Worm (Caenorhabditis elegans) whole organism, young adult: ENCODE results near the gene clec-239.

Source experiments
- F33H1.4 ChIP-seq: fragments of 200-800 bp; sonication (Bioruptor generic); IDR thresholded peaks from 2 replicates; pipeline ENCODE4 v1.3.6; 2022; ENCODE audit warnings: missing genetic modification reagents, missing genetic modification characterization, missing compliant biosample characterization
- F52B5.7 ChIP-seq: sonication (generic microtip); optimal IDR thresholded peaks from 2 replicates; lab custom pipeline; 2016; ENCODE audit warnings: mild to moderate bottlenecking, missing genetic modification characterization, missing compliant biosample characterization
- T07F8.4 ChIP-seq: sonication (generic microtip); optimal IDR thresholded peaks from 2 replicates; lab custom pipeline; 2016; ENCODE audit warnings: mild to moderate bottlenecking, missing genetic modification characterization, moderate library complexity, missing compliant biosample characterization
- Y79H2A.3 ChIP-seq: fragments of 200-800 bp; sonication (Bioruptor generic); conservative IDR thresholded peaks from 2 replicates; pipeline ENCODE4 v1.3.6; 2022; ENCODE audit warnings: missing genetic modification reagents, missing genetic modification characterization, missing compliant biosample characterization
- attf-3 ChIP-seq: fragments of 200-800 bp; sonication (Bioruptor generic); conservative IDR thresholded peaks from 2 replicates; pipeline ENCODE4 v1.3.6; 2022; ENCODE audit warnings: missing genetic modification reagents, missing genetic modification characterization, missing compliant biosample characterization
- him-1 ChIP-seq: sonication (generic microtip); optimal IDR thresholded peaks from 2 replicates; lab custom pipeline; 2016; ENCODE audit warnings: missing genotype, missing genetic modification reagents, missing genetic modification characterization, missing compliant biosample characterization
- lin-40 ChIP-seq: sonication (generic microtip); optimal IDR thresholded peaks from 2 replicates; lab custom pipeline; 2016; ENCODE audit warnings: missing genetic modification characterization, mild to moderate bottlenecking, missing compliant biosample characterization, missing genotype, missing genetic modification reagents
- lir-1 ChIP-seq: fragments of 200-800 bp; sonication (Bioruptor generic); conservative IDR thresholded peaks from 2 replicates; pipeline ENCODE4 v1.3.6; 2022; ENCODE audit warnings: missing genetic modification reagents, missing genetic modification characterization, missing compliant biosample characterization
- lsl-1 ChIP-seq: fragments of 200-800 bp; sonication (Bioruptor generic); optimal IDR thresholded peaks from 2 replicates; lab custom pipeline; 2018; ENCODE audit warnings: mild to moderate bottlenecking, missing genetic modification characterization, moderate library complexity, missing compliant biosample characterization
- nfyb-1 ChIP-seq: fragments of 200-800 bp; sonication (Bioruptor generic); IDR thresholded peaks from 2 replicates; pipeline ENCODE4 v1.3.6; 2022; ENCODE audit warnings: missing genetic modification reagents, missing genetic modification characterization, missing compliant biosample characterization
- snpc-1.3 ChIP-seq: sonication (generic microtip); optimal IDR thresholded peaks from 2 replicates; lab custom pipeline; 2017; ENCODE audit warnings: missing genetic modification characterization, mild to moderate bottlenecking, missing compliant biosample characterization, antibody characterized with exemption, moderate library complexity, missing genotype, missing genetic modification reagents; ENCODE audit not compliant: insufficient read depth
- snpc-4 ChIP-seq, 5 experiments: fragments of 150-350 bp in 1 of 5; sonication (generic microtip) in 4 of 5; optimal IDR thresholded peaks; 2 replicates each; lab custom pipeline; 2014 to 2018; ENCODE audit warnings: missing genetic modification characterization in 5 of 5, missing biosample characterization in 3 of 5, antibody characterized with exemption in 2 of 5, mild to moderate bottlenecking in 2 of 5, missing compliant biosample characterization in 2 of 5, missing genotype in 2 of 5, moderate library complexity in 2 of 5, missing genetic modification reagents in 1 of 5
- xnd-1 ChIP-seq: sonication (generic microtip); optimal IDR thresholded peaks from 2 replicates; lab custom pipeline; 2016; ENCODE audit warnings: missing genotype, missing genetic modification reagents, missing genetic modification characterization, missing compliant biosample characterization
- ztf-18 ChIP-seq: sonication (generic microtip); optimal IDR thresholded peaks from 2 replicates; lab custom pipeline; 2016; ENCODE audit warnings: missing genotype, mild to moderate bottlenecking, missing genetic modification characterization, missing compliant biosample characterization

ce11 chrV:16911294-16911693 lies 45.0 kb upstream of the clec-239 start:
- no peak for TF ChIP-seq T07F8.4 (tag; lab: Kevin White, UChicago)
- TF ChIP-seq snpc-4 (GFP tag; optimal IDR thresholded peaks at IDR 0.05; lab: Kevin White, UChicago), result no peak
- TF ChIP-seq snpc-4 (tag; optimal IDR thresholded peaks at IDR 0.05; lab: Kevin White, UChicago), result no peak
- no peak for TF ChIP-seq Y79H2A.3
- no peak for TF ChIP-seq nfyb-1 (GFP tag; lab: Robert Waterston, UW)
- no peak for TF ChIP-seq ztf-18 (tag; lab: Kevin White, UChicago)
- no peak for TF ChIP-seq lir-1 (GFP tag; lab: Robert Waterston, UW)
- TF ChIP-seq F33H1.4 (GFP tag; lab: Robert Waterston, UW), result no peak
- no peak for TF ChIP-seq snpc-1.3 (tag; lab: Kevin White, UChicago)
- TF ChIP-seq attf-3 (GFP tag; lab: Robert Waterston, UW), result no peak
- TF ChIP-seq xnd-1, result no peak
- no peak for TF ChIP-seq F52B5.7
- no peak for TF ChIP-seq him-1 (tag; lab: Kevin White, UChicago)
- TF ChIP-seq lin-40, result no peak
- TF ChIP-seq lsl-1, result no peak
